Worm (Caenorhabditis elegans): Measurements from ENCODE around the gene R05D8.11.
A peak's percentile ranks its signal among the peaks of the same experiment; 100 is the strongest.

DNA sequence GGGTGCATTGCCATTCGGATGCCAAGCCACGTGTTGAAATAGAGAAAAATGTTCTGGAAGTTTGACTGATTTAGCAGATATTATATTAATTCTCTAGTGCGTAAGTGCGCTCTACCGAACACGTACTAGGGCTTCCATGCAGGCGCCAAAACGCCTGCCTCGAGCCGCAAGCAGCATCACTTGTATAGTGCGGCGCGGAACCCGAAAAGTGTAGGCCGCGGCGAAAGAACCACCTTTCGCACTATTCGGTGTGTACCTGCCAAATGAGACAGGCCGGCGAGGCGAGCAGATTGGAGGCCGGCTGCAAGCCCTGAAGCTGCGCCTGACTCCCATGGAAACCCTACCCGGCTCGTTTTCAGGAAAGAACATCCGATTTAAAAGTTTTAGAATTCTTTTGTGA, 41.1 kb downstream of the R05D8.11 start:
- no peak for TF ChIP-seq rcor-1 (GFP tag; IDR thresholded peaks at IDR 0.05)
- no peak for TF ChIP-seq somi-1 (GFP tag; optimal IDR thresholded peaks at IDR 0.05)
- peak; percentile 6 for TF ChIP-seq lsl-1 (GFP tag; optimal IDR thresholded peaks at IDR 0.05)
- TF ChIP-seq nhr-80 (tag; optimal IDR thresholded peaks at IDR 0.05), result no peak
- TF ChIP-seq B0035.1 (tag; optimal IDR thresholded peaks at IDR 0.05), result no peak
- no peak for TF ChIP-seq ceh-27 (GFP tag; optimal IDR thresholded peaks at IDR 0.05)

Measured in whole organism, young adult.